Fruit fly (Drosophila melanogaster) whole organism, embryonic: Measurements from ENCODE around the gene CG7860.
A peak's percentile ranks its signal among the peaks of the same experiment; 100 is the strongest.

Experiments used
- ATbp ChIP-seq: fragments of 200-800 bp; sonication (Bioruptor generic); optimal IDR thresholded peaks from 2 replicates; lab custom pipeline; 2017; ENCODE audit warnings: missing biosample characterization, mild to moderate bottlenecking, missing genetic modification characterization, missing genetic modification reagents
- Atf6 ChIP-seq: fragments of 200-800 bp; sonication (Bioruptor generic); IDR thresholded peaks from 2 replicates; pipeline ENCODE4 v1.3.6; 2022; ENCODE audit warnings: missing biosample characterization, missing genetic modification characterization
- CG10267 ChIP-seq: fragments of 200-800 bp; sonication (Bioruptor generic); optimal IDR thresholded peaks from 2 replicates; lab custom pipeline; 2018; ENCODE audit warnings: missing biosample characterization, mild to moderate bottlenecking, missing genetic modification characterization, moderate library complexity
- CG10366 ChIP-seq: fragments of 200-800 bp; sonication (Bioruptor generic); IDR thresholded peaks from 2 replicates; pipeline ENCODE4 v1.3.6; 2022; ENCODE audit warnings: missing biosample characterization, missing genetic modification characterization
- CG11093 ChIP-seq: fragments of 200-800 bp; sonication (Bioruptor generic); IDR thresholded peaks from 3 replicates; pipeline ENCODE4 v1.3.6; 2022; ENCODE audit warnings: missing biosample characterization, missing genetic modification characterization
- CG11504 ChIP-seq: fragments of 200-800 bp; sonication (Bioruptor generic); optimal IDR thresholded peaks from 3 replicates; lab custom pipeline; 2019; ENCODE audit warnings: missing biosample characterization, mild to moderate bottlenecking, missing genetic modification characterization, moderate library complexity
- CG13287 ChIP-seq: fragments of 200-800 bp; sonication (Bioruptor generic); IDR thresholded peaks from 2 replicates; pipeline ENCODE4 v1.3.6; 2022; ENCODE audit warnings: missing biosample characterization, missing genetic modification characterization; ENCODE audit not compliant: partially characterized antibody
- CG13424 ChIP-seq: fragments of 200-800 bp; sonication (Bioruptor generic); optimal IDR thresholded peaks from 2 replicates; lab custom pipeline; 2019; ENCODE audit warnings: missing biosample characterization, mild to moderate bottlenecking, missing genetic modification characterization, moderate library complexity
- CG1529 ChIP-seq: fragments of 200-800 bp; sonication (Bioruptor generic); optimal IDR thresholded peaks from 3 replicates; lab custom pipeline; 2018; ENCODE audit warnings: missing biosample characterization, missing genetic modification characterization
- CG1603 ChIP-seq: fragments of 200-800 bp; sonication (Bioruptor generic); optimal IDR thresholded peaks from 2 replicates; lab custom pipeline; 2019; ENCODE audit warnings: missing biosample characterization, mild to moderate bottlenecking, missing genetic modification characterization, moderate library complexity
- CG17912 ChIP-seq: fragments of 200-800 bp; sonication (Bioruptor generic); optimal IDR thresholded peaks from 2 replicates; lab custom pipeline; 2018; ENCODE audit warnings: missing biosample characterization, mild to moderate bottlenecking, missing genetic modification characterization
- CG1792 ChIP-seq: fragments of 200-800 bp; sonication (Bioruptor generic); optimal IDR thresholded peaks from 2 replicates; lab custom pipeline; 2016; ENCODE audit warnings: missing biosample characterization, missing genetic modification characterization
- CG34376 ChIP-seq: fragments of 200-800 bp; sonication (Bioruptor generic); optimal IDR thresholded peaks from 2 replicates; lab custom pipeline; 2018; ENCODE audit warnings: missing biosample characterization, mild to moderate bottlenecking, missing genetic modification characterization
- CG6272 ChIP-seq: fragments of 200-800 bp; sonication (Bioruptor generic); IDR thresholded peaks from 2 replicates; pipeline ENCODE4 v1.3.6; 2022; ENCODE audit warnings: missing biosample characterization, missing genetic modification characterization
- CG8478 ChIP-seq: fragments of >200 bp; optimal IDR thresholded peaks from 2 replicates; lab custom pipeline; 2018
- CG8765 ChIP-seq: fragments of 200-800 bp; sonication (Bioruptor generic); IDR thresholded peaks from 2 replicates; pipeline ENCODE4 v1.3.6; 2022; ENCODE audit warnings: missing biosample characterization, missing genetic modification characterization
- CG9727 ChIP-seq: fragments of 200-800 bp; sonication (Bioruptor generic); optimal IDR thresholded peaks from 3 replicates; lab custom pipeline; 2017; ENCODE audit warnings: missing biosample characterization, mild to moderate bottlenecking, missing genetic modification characterization
- CG9817 ChIP-seq: fragments of 200-800 bp; sonication (Bioruptor generic); optimal IDR thresholded peaks from 2 replicates; lab custom pipeline; 2018; ENCODE audit warnings: missing biosample characterization, mild to moderate bottlenecking, missing genetic modification characterization, moderate library complexity
- CrebB ChIP-seq: fragments of 200-800 bp; sonication (Bioruptor generic); optimal IDR thresholded peaks from 3 replicates; lab custom pipeline; 2018; ENCODE audit warnings: missing biosample characterization, mild to moderate bottlenecking, missing genetic modification characterization
- E2f1 ChIP-seq: fragments of 200-800 bp; sonication (Bioruptor generic); IDR thresholded peaks from 2 replicates; pipeline ENCODE4 v1.3.6; 2022; ENCODE audit warnings: missing biosample characterization, missing genetic modification characterization
- E2f2 ChIP-seq: fragments of 200-800 bp; sonication (Bioruptor generic); IDR thresholded peaks from 2 replicates; pipeline ENCODE4 v1.3.6; 2022; ENCODE audit warnings: missing biosample characterization, missing genetic modification characterization
- Hey ChIP-seq: fragments of 200-800 bp; sonication (Bioruptor generic); optimal IDR thresholded peaks from 3 replicates; lab custom pipeline; 2018; ENCODE audit warnings: missing biosample characterization, mild to moderate bottlenecking, missing genetic modification characterization
- Lhr ChIP-seq: fragments of 200-800 bp; sonication (Bioruptor generic); optimal IDR thresholded peaks from 3 replicates; lab custom pipeline; 2017; ENCODE audit warnings: mild to moderate bottlenecking, missing biosample characterization, missing genetic modification reagents, missing genetic modification characterization
- Lim3 ChIP-seq: fragments of 200-800 bp; sonication (Bioruptor generic); IDR thresholded peaks from 2 replicates; pipeline ENCODE4 v1.3.6; 2022; ENCODE audit warnings: missing biosample characterization, missing genetic modification characterization
- Lpt ChIP-seq: fragments of >200 bp; optimal IDR thresholded peaks from 2 replicates; lab custom pipeline; 2018; ENCODE audit warnings: missing biosample characterization, missing genetic modification characterization
- Oaz ChIP-seq: fragments of 200-800 bp; sonication (Bioruptor generic); IDR thresholded peaks from 2 replicates; pipeline ENCODE4 v1.3.6; 2022; ENCODE audit warnings: missing biosample characterization, missing genetic modification characterization
- Opbp ChIP-seq: fragments of 200-800 bp; sonication (Bioruptor generic); IDR thresholded peaks from 3 replicates; pipeline ENCODE4 v1.3.6; 2022; ENCODE audit warnings: missing biosample characterization, missing genetic modification characterization; ENCODE audit not compliant: partially characterized antibody
- Pdp1 ChIP-seq, 2 experiments: fragments of 200-800 bp; sonication (Bioruptor generic); optimal IDR thresholded peaks; 3 replicates each; lab custom pipeline; 2016; ENCODE audit warnings: missing biosample characterization in 2 of 2, missing genetic modification characterization in 2 of 2, mild to moderate bottlenecking in 1 of 2, moderate library complexity in 1 of 2
- Rfx ChIP-seq: fragments of 200-800 bp; sonication (Bioruptor generic); IDR thresholded peaks from 2 replicates; pipeline ENCODE4 v1.3.6; 2022; ENCODE audit warnings: missing biosample characterization, missing genetic modification characterization
- Sox102F ChIP-seq: fragments of 200-800 bp; sonication (Bioruptor generic); optimal IDR thresholded peaks from 2 replicates; lab custom pipeline; 2018; ENCODE audit warnings: missing biosample characterization, mild to moderate bottlenecking, missing genetic modification characterization, moderate library complexity
- Sry-δ ChIP-seq: fragments of 200-800 bp; sonication (Bioruptor generic); optimal IDR thresholded peaks from 2 replicates; lab custom pipeline; 2016; ENCODE audit warnings: missing biosample characterization, missing genetic modification characterization
- Tbp ChIP-seq: fragments of >200 bp; optimal IDR thresholded peaks from 2 replicates; lab custom pipeline; 2018; ENCODE audit warnings: missing biosample characterization, missing genetic modification characterization
- btn ChIP-seq: fragments of 200-800 bp; sonication (Bioruptor generic); optimal IDR thresholded peaks from 2 replicates; lab custom pipeline; 2016; ENCODE audit warnings: missing biosample characterization, missing genetic modification characterization
- cas ChIP-seq: fragments of 200-800 bp; sonication (Bioruptor generic); IDR thresholded peaks from 2 replicates; pipeline ENCODE4 v1.3.6; 2022; ENCODE audit warnings: missing biosample characterization, missing genetic modification characterization
- cg ChIP-seq: fragments of 200-800 bp; sonication (Bioruptor generic); optimal IDR thresholded peaks from 3 replicates; lab custom pipeline; 2019; ENCODE audit warnings: missing biosample characterization, mild to moderate bottlenecking, missing genetic modification characterization, moderate library complexity
- corto ChIP-seq: fragments of 200-800 bp; sonication (Bioruptor generic); optimal IDR thresholded peaks from 2 replicates; lab custom pipeline; 2016; ENCODE audit warnings: missing biosample characterization, mild to moderate bottlenecking, missing genetic modification characterization, moderate library complexity
- dm ChIP-seq: fragments of 200-800 bp; sonication (Bioruptor generic); optimal IDR thresholded peaks from 3 replicates; lab custom pipeline; 2016; ENCODE audit warnings: missing biosample characterization, missing genetic modification characterization
- dpn ChIP-seq, 2 experiments: fragments of 200-800 bp; sonication (Bioruptor generic); optimal IDR thresholded peaks; 3 replicates each; lab custom pipeline; 2016; ENCODE audit warnings: missing biosample characterization in 2 of 2, missing genetic modification characterization in 2 of 2
- grau ChIP-seq: fragments of 200-800 bp; optimal IDR thresholded peaks from 3 replicates; lab custom pipeline; 2019; ENCODE audit warnings: missing biosample characterization, mild to moderate bottlenecking, missing genetic modification characterization, moderate library complexity
- her ChIP-seq: fragments of 200-800 bp; sonication (Bioruptor generic); optimal IDR thresholded peaks from 2 replicates; lab custom pipeline; 2016; ENCODE audit warnings: missing biosample characterization, missing genetic modification characterization
- inv ChIP-seq: fragments of 200-800 bp; sonication (Bioruptor generic); IDR thresholded peaks from 2 replicates; pipeline ENCODE4 v1.3.6; 2022; ENCODE audit warnings: missing biosample characterization, missing genetic modification characterization; ENCODE audit not compliant: partially characterized antibody
- knrl ChIP-seq: fragments of 200-800 bp; sonication (Bioruptor generic); IDR thresholded peaks from 3 replicates; pipeline ENCODE4 v1.3.6; 2022; ENCODE audit warnings: missing biosample characterization, missing genetic modification characterization; ENCODE audit not compliant: partially characterized antibody
- mam ChIP-seq: fragments of 200-800 bp; sonication (Bioruptor generic); optimal IDR thresholded peaks from 3 replicates; lab custom pipeline; 2016; ENCODE audit warnings: missing biosample characterization, missing genetic modification characterization
- mld ChIP-seq: fragments of 200-800 bp; sonication (Bioruptor generic); IDR thresholded peaks from 3 replicates; pipeline ENCODE4 v1.3.6; 2022; ENCODE audit warnings: missing biosample characterization, missing genetic modification characterization; ENCODE audit not compliant: partially characterized antibody
- pita ChIP-seq: fragments of 200-800 bp; sonication (Bioruptor generic); optimal IDR thresholded peaks from 2 replicates; lab custom pipeline; 2017; ENCODE audit warnings: missing biosample characterization, mild to moderate bottlenecking, missing genetic modification characterization
- pzg ChIP-seq: fragments of 200-800 bp; sonication (Bioruptor generic); optimal IDR thresholded peaks from 3 replicates; lab custom pipeline; 2018; ENCODE audit warnings: missing biosample characterization, mild to moderate bottlenecking, missing genetic modification characterization, moderate library complexity
- shn ChIP-seq: fragments of 200-800 bp; sonication (Bioruptor generic); optimal IDR thresholded peaks from 3 replicates; lab custom pipeline; 2016; ENCODE audit warnings: missing biosample characterization, missing genetic modification characterization
- slbo ChIP-seq: fragments of 200-800 bp; sonication (Bioruptor generic); IDR thresholded peaks from 2 replicates; pipeline ENCODE4 v1.3.6; 2022; ENCODE audit warnings: missing biosample characterization, missing genetic modification characterization
- sob ChIP-seq: fragments of 200-800 bp; sonication (Bioruptor generic); IDR thresholded peaks from 2 replicates; pipeline ENCODE4 v1.3.6; 2022; ENCODE audit warnings: missing biosample characterization, missing genetic modification characterization
- tup ChIP-seq: fragments of 200-800 bp; sonication (Bioruptor generic); optimal IDR thresholded peaks from 2 replicates; lab custom pipeline; 2016; ENCODE audit warnings: missing biosample characterization, mild to moderate bottlenecking, missing genetic modification characterization, moderate library complexity
- wek ChIP-seq: fragments of 200-800 bp; sonication (Bioruptor generic); optimal IDR thresholded peaks from 3 replicates; lab custom pipeline; 2018; ENCODE audit warnings: missing biosample characterization, mild to moderate bottlenecking, missing genetic modification characterization, moderate library complexity

The CG7860 gene

dm6 chrX:15574384-15574783 lies 5.6 kb downstream of the CG7860 start, which contains the start of gene CG9213 (continued):
- TF ChIP-seq ATbp (GFP tag; lab: Kevin White, UChicago) = no peak
- TF ChIP-seq CG9817 (tag; lab: Kevin White, UChicago) = no peak
- peak; percentile 87 for TF ChIP-seq CG13287
- TF ChIP-seq CG17912 (GFP tag; lab: Kevin White, UChicago) = no peak
- TF ChIP-seq Lpt (GFP tag; lab: Kevin White, UChicago) = no peak
- no peak for TF ChIP-seq her
- TF ChIP-seq Tbp (GFP tag; lab: Kevin White, UChicago) = no peak
- TF ChIP-seq CG11093 (GFP tag; lab: Robert Waterston, UW) = no peak
- peak; percentile 83; the same call in 2 of the 3 replicates for TF ChIP-seq mld (GFP tag; lab: Robert Waterston, UW)
- TF ChIP-seq CG34376 (GFP tag; lab: Kevin White, UChicago) = no peak
- TF ChIP-seq Lhr = no peak
- peak; percentile 9 for TF ChIP-seq dm
- no peak for TF ChIP-seq grau (tag; lab: Kevin White, UChicago)
- no peak for TF ChIP-seq CG13424 (tag; lab: Kevin White, UChicago)
- TF ChIP-seq Rfx (GFP tag; lab: Robert Waterston, UW) = peak; percentile 39
- TF ChIP-seq Atf6 (GFP tag; lab: Robert Waterston, UW) = no peak
- TF ChIP-seq inv (GFP tag; lab: Robert Waterston, UW) = peak; percentile 70
- no peak for TF ChIP-seq Lim3
- no peak for TF ChIP-seq CG1529 (GFP tag; lab: Kevin White, UChicago)
- TF ChIP-seq CG11504 (tag; lab: Kevin White, UChicago) = no peak
- no peak for TF ChIP-seq CG10366 (GFP tag; lab: Robert Waterston, UW)
- TF ChIP-seq CG9727 (GFP tag; lab: Kevin White, UChicago) = no peak
- peak; percentile 17 for TF ChIP-seq mam (GFP tag; lab: Kevin White, UChicago)
- TF ChIP-seq Sry-δ (GFP tag; lab: Kevin White, UChicago) = peak; percentile 84
- TF ChIP-seq Sox102F (GFP tag; lab: Kevin White, UChicago) = no peak
- no peak for TF ChIP-seq CG8765 (GFP tag; lab: Robert Waterston, UW)
- TF ChIP-seq CG1792 = no peak
- TF ChIP-seq pzg = peak; percentile 54
- 0 out of 2 replicates have a peak, but pooled peaks have one; percentile 7 for TF ChIP-seq CG6272 (GFP tag; lab: Robert Waterston, UW)
- TF ChIP-seq CG1603 = peak; percentile 39
- no peak for TF ChIP-seq Hey (tag; lab: Kevin White, UChicago)
- no peak for TF ChIP-seq E2f1 (GFP tag; lab: Robert Waterston, UW)
- 0 out of 2 replicates have a peak, but pooled peaks have one; percentile 10 for TF ChIP-seq sob
- peak; percentile 29; the same call in 1 of the 2 replicates for TF ChIP-seq slbo (GFP tag; lab: Robert Waterston, UW)
- peak; percentile 71; the same call in 2 of the 3 replicates for TF ChIP-seq Opbp (GFP tag; lab: Robert Waterston, UW)
- TF ChIP-seq pita (GFP tag; lab: Kevin White, UChicago) = no peak
- TF ChIP-seq dpn (GFP tag; optimal IDR thresholded peaks at IDR 0.05; lab: Kevin White, UChicago) = peak in 1 of 2 experiments; percentile 20
- 0 out of 2 replicates have a peak, but pooled peaks have one; percentile 35 for TF ChIP-seq E2f2 (GFP tag; lab: Robert Waterston, UW)
- peak in 1 of 2 experiments; percentile 13 for TF ChIP-seq Pdp1 (GFP tag; optimal IDR thresholded peaks at IDR 0.05; lab: Kevin White, UChicago)
- TF ChIP-seq btn (GFP tag; lab: Kevin White, UChicago) = no peak
- peak; percentile 80; the same call in 2 of the 3 replicates for TF ChIP-seq knrl
- TF ChIP-seq CG10267 (tag; lab: Kevin White, UChicago) = peak; percentile 17
- TF ChIP-seq CrebB (tag; lab: Kevin White, UChicago) = no peak
- TF ChIP-seq Oaz (GFP tag; lab: Robert Waterston, UW) = no peak
- no peak for TF ChIP-seq wek (GFP tag; lab: Kevin White, UChicago)
- TF ChIP-seq cg (GFP tag; lab: Kevin White, UChicago) = no peak
- TF ChIP-seq shn = no peak
- TF ChIP-seq tup = no peak
- no peak for TF ChIP-seq CG8478 (lab: Kevin White, UChicago)
- TF ChIP-seq cas (GFP tag; lab: Robert Waterston, UW) = no peak
- no peak for TF ChIP-seq corto (GFP tag; lab: Kevin White, UChicago)
